Worm (Caenorhabditis elegans) whole organism, midembryonic: Measurements from ENCODE around the gene madd-2.
A peak's percentile ranks its signal among the peaks of the same experiment; 100 is the strongest.

Experiments
- T22C8.4 ChIP-seq: fragments of 200-800 bp; sonication (Bioruptor generic); IDR thresholded peaks from 2 replicates; pipeline ENCODE4 v1.3.6; 2022; ENCODE audit warnings: missing genetic modification characterization, missing compliant biosample characterization
- cog-1 ChIP-seq: sonication (generic microtip); optimal IDR thresholded peaks from 2 replicates; lab custom pipeline; 2016; ENCODE audit warnings: missing genetic modification characterization, missing compliant biosample characterization
- flt-1 ChIP-seq: fragments of 200-800 bp; sonication (Bioruptor generic); IDR thresholded peaks from 2 replicates; pipeline ENCODE4 v1.3.6; 2022; ENCODE audit warnings: missing genetic modification characterization, missing compliant biosample characterization
- klf-2 ChIP-seq: fragments of 200-800 bp; sonication (Bioruptor generic); conservative IDR thresholded peaks from 2 replicates; pipeline ENCODE4 v1.3.6; 2022; ENCODE audit warnings: missing genetic modification reagents, missing genetic modification characterization, missing compliant biosample characterization
- med-1 ChIP-seq: sonication (generic microtip); optimal IDR thresholded peaks from 2 replicates; lab custom pipeline; 2017; ENCODE audit warnings: missing genetic modification characterization, mild to moderate bottlenecking, missing compliant biosample characterization, antibody characterized with exemption, missing genetic modification reagents; ENCODE audit not compliant: insufficient read depth
- ref-1 ChIP-seq: fragments of 200-800 bp; sonication (Bioruptor generic); conservative IDR thresholded peaks from 2 replicates; pipeline ENCODE4 v1.3.6; 2022; ENCODE audit warnings: missing genetic modification reagents, missing genetic modification characterization, missing compliant biosample characterization
- tab-1 ChIP-seq: fragments of 200-800 bp; sonication (Bioruptor generic); IDR thresholded peaks from 2 replicates; pipeline ENCODE4 v1.3.6; 2022; ENCODE audit warnings: missing genetic modification characterization, missing compliant biosample characterization
- ztf-23 ChIP-seq: fragments of 200-800 bp; sonication (Bioruptor generic); IDR thresholded peaks from 2 replicates; pipeline ENCODE4 v1.3.6; 2022; ENCODE audit warnings: missing genetic modification reagents, missing genetic modification characterization, missing compliant biosample characterization
- ztf-29 ChIP-seq: fragments of 200-800 bp; sonication (Bioruptor generic); IDR thresholded peaks from 2 replicates; pipeline ENCODE4 v1.3.6; 2022; ENCODE audit warnings: missing genetic modification reagents, missing genetic modification characterization, missing compliant biosample characterization

Gene madd-2

ce11 chrV:1226239-1226638 is 9.0 kb downstream of the madd-2 start:
- no peak for TF ChIP-seq tab-1 (GFP tag; lab: Robert Waterston, UW)
- no peak for TF ChIP-seq cog-1 (tag; lab: Kevin White, UChicago)
- no peak for TF ChIP-seq ztf-23 (GFP tag; lab: Robert Waterston, UW)
- no peak for TF ChIP-seq flt-1 (GFP tag; lab: Robert Waterston, UW)
- no peak for TF ChIP-seq ref-1 (GFP tag; lab: Robert Waterston, UW)
- TF ChIP-seq T22C8.4 (GFP tag; lab: Robert Waterston, UW), result no peak
- TF ChIP-seq klf-2 (GFP tag; lab: Robert Waterston, UW), result no peak
- TF ChIP-seq med-1 (GFP tag; lab: Kevin White, UChicago), result no peak
- no peak for TF ChIP-seq ztf-29 (GFP tag; lab: Robert Waterston, UW)

- TF ChIP-seq ztf-23 (GFP tag; lab: Robert Waterston, UW) (0 out of 2 replicates have a peak, but pooled peaks have one; percentile 13), klf-2 (GFP tag; lab: Robert Waterston, UW) (no peak), ref-1 (GFP tag; lab: Robert Waterston, UW) (no peak), med-1 (GFP tag; lab: Kevin White, UChicago) (no peak)
These were observed 11.7 kb downstream of the madd-2 start for ce11 chrV:1223559-1223958.

ce11 chrV:1220509-1220908 is 14.7 kb downstream of the madd-2 start, which contains the start of gene Y50D4A.10:
TSS of gene Y50D4A.10 (minus strand) at chrV:1220565.
- TF ChIP-seq ztf-23 (GFP tag; lab: Robert Waterston, UW) (no peak), flt-1 (GFP tag; lab: Robert Waterston, UW) (no peak), tab-1 (GFP tag; lab: Robert Waterston, UW) (no peak), klf-2 (GFP tag; lab: Robert Waterston, UW) (no peak), cog-1 (tag; lab: Kevin White, UChicago) (no peak), med-1 (GFP tag; lab: Kevin White, UChicago) (no peak), ztf-29 (GFP tag; lab: Robert Waterston, UW) (no peak), ref-1 (GFP tag; lab: Robert Waterston, UW) (no peak), T22C8.4 (GFP tag; lab: Robert Waterston, UW) (no peak)

- TF ChIP-seq T22C8.4 (GFP tag; lab: Robert Waterston, UW) (no peak), klf-2 (GFP tag; lab: Robert Waterston, UW) (no peak), ztf-23 (GFP tag; lab: Robert Waterston, UW) (no peak), cog-1 (tag; lab: Kevin White, UChicago) (no peak), flt-1 (GFP tag; lab: Robert Waterston, UW) (no peak), med-1 (GFP tag; lab: Kevin White, UChicago) (no peak), ref-1 (GFP tag; lab: Robert Waterston, UW) (no peak), tab-1 (GFP tag; lab: Robert Waterston, UW) (no peak), ztf-29 (GFP tag; lab: Robert Waterston, UW) (no peak)
These were observed 27.7 kb downstream of the madd-2 start, which contains the start of gene Y50D4A.1 for ce11 chrV:1207589-1207988. TSS of gene Y50D4A.1 (plus strand) at chrV:1207889.

- TF ChIP-seq tab-1 (GFP tag; lab: Robert Waterston, UW) (0 out of 2 replicates have a peak, but pooled peaks have one; percentile 52), med-1 (GFP tag; lab: Kevin White, UChicago) (no peak), ref-1 (GFP tag; lab: Robert Waterston, UW) (no peak), T22C8.4 (GFP tag; lab: Robert Waterston, UW) (peak; percentile 17; the same call in 1 of the 2 replicates), flt-1 (GFP tag; lab: Robert Waterston, UW) (peak; percentile 39; the same call in 1 of the 2 replicates), ztf-23 (GFP tag; lab: Robert Waterston, UW) (0 out of 2 replicates have a peak, but pooled peaks have one; percentile 18)
These were observed 28.3 kb downstream of the madd-2 start, which contains the start of gene Y50D4A.5 for ce11 chrV:1206971-1207370. TSS of gene Y50D4A.5 (plus strand) at chrV:1207307.

- no peak for TF ChIP-seq ref-1 (GFP tag; lab: Robert Waterston, UW)
- no peak for TF ChIP-seq ztf-29 (GFP tag; lab: Robert Waterston, UW)
- no peak for TF ChIP-seq cog-1 (tag; lab: Kevin White, UChicago)
- no peak for TF ChIP-seq T22C8.4 (GFP tag; lab: Robert Waterston, UW)
- TF ChIP-seq flt-1 (GFP tag; lab: Robert Waterston, UW), result no peak
- TF ChIP-seq ztf-23 (GFP tag; lab: Robert Waterston, UW), result no peak
- TF ChIP-seq tab-1 (GFP tag; lab: Robert Waterston, UW), result no peak
- TF ChIP-seq med-1 (GFP tag; lab: Kevin White, UChicago), result no peak
- TF ChIP-seq klf-2 (GFP tag; lab: Robert Waterston, UW), result no peak
These were observed 33.5 kb downstream of the madd-2 start for ce11 chrV:1201717-1202116.

- TF ChIP-seq klf-2 (GFP tag; lab: Robert Waterston, UW) (no peak), cog-1 (tag; lab: Kevin White, UChicago) (no peak), ztf-29 (GFP tag; lab: Robert Waterston, UW) (no peak), ztf-23 (GFP tag; lab: Robert Waterston, UW) (no peak), tab-1 (GFP tag; lab: Robert Waterston, UW) (no peak), ref-1 (GFP tag; lab: Robert Waterston, UW) (no peak), med-1 (GFP tag; lab: Kevin White, UChicago) (no peak), flt-1 (GFP tag; lab: Robert Waterston, UW) (no peak), T22C8.4 (GFP tag; lab: Robert Waterston, UW) (no peak)
These were observed 35.9 kb downstream of the madd-2 start, which contains the start of gene Y50D4A.6 for ce11 chrV:1199219-1199889. TSS of gene Y50D4A.6 (minus strand) at chrV:1199269.

ce11 chrV:1197064-1197724 is 38.1 kb downstream of the madd-2 start:
- TF ChIP-seq flt-1 (GFP tag; lab: Robert Waterston, UW), result peak; percentile 79
- TF ChIP-seq ref-1 (GFP tag; lab: Robert Waterston, UW), result peak; percentile 53; the same call in 1 of the 2 replicates
- peak; percentile 74 for TF ChIP-seq klf-2 (GFP tag; lab: Robert Waterston, UW)
